Worm (Caenorhabditis elegans) whole organism, L1 larva: ENCODE results near the gene sra-28.

Experiments used
- C04F5.9 ChIP-seq: sonication (generic microtip); optimal IDR thresholded peaks from 2 replicates; lab custom pipeline; 2016; ENCODE audit warnings: missing genetic modification characterization, missing compliant biosample characterization
- C16A3.4 ChIP-seq: fragments of 150-350 bp; optimal IDR thresholded peaks from 2 replicates; lab custom pipeline; 2014; ENCODE audit warnings: missing biosample characterization, missing genetic modification characterization
- F16B12.6 ChIP-seq: fragments of 150-350 bp; optimal IDR thresholded peaks from 2 replicates; lab custom pipeline; 2014; ENCODE audit warnings: missing biosample characterization, missing genetic modification characterization
- Y116A8C.19 ChIP-seq: sonication (generic microtip); optimal IDR thresholded peaks from 2 replicates; lab custom pipeline; 2016; ENCODE audit warnings: missing compliant biosample characterization, missing genetic modification characterization, borderline replicate concordance
- aha-1 ChIP-seq: fragments of 150-350 bp; optimal IDR thresholded peaks from 2 replicates; lab custom pipeline; 2014; ENCODE audit warnings: missing biosample characterization, missing genetic modification characterization
- aly-2 ChIP-seq: fragments of 150-350 bp; optimal IDR thresholded peaks from 2 replicates; lab custom pipeline; 2014; ENCODE audit warnings: missing biosample characterization, missing genetic modification characterization
- ama-1 ChIP-seq: fragments of 150-350 bp; optimal IDR thresholded peaks from 2 replicates; lab custom pipeline; 2014
- ceh-63 ChIP-seq: fragments of 200-800 bp; sonication (Bioruptor generic); optimal IDR thresholded peaks from 2 replicates; lab custom pipeline; 2018; ENCODE audit warnings: mild to moderate bottlenecking, missing genetic modification characterization, missing compliant biosample characterization
- ceh-8 ChIP-seq: fragments of 200-800 bp; sonication (Bioruptor generic); optimal IDR thresholded peaks from 2 replicates; lab custom pipeline; 2018; ENCODE audit warnings: mild to moderate bottlenecking, missing genetic modification characterization, moderate library complexity, missing compliant biosample characterization
- ceh-82 ChIP-seq, 3 experiments: fragments of 150-350 bp in 1 of 3; sonication (generic microtip) in 2 of 3; optimal IDR thresholded peaks; 2 replicates each; lab custom pipeline; 2014 to 2017; ENCODE audit warnings: missing biosample characterization in 3 of 3, missing genetic modification characterization in 3 of 3
- ceh-90 ChIP-seq: sonication (generic microtip); optimal IDR thresholded peaks from 2 replicates; lab custom pipeline; 2016; ENCODE audit warnings: missing genetic modification characterization, missing compliant biosample characterization
- dsc-1 ChIP-seq: sonication (generic microtip); optimal IDR thresholded peaks from 2 replicates; lab custom pipeline; 2016; ENCODE audit warnings: mild to moderate bottlenecking, missing genetic modification characterization, missing compliant biosample characterization
- efl-3 ChIP-seq: fragments of 200-800 bp; sonication (Bioruptor generic); optimal IDR thresholded peaks from 2 replicates; lab custom pipeline; 2018; ENCODE audit warnings: mild to moderate bottlenecking, missing genetic modification characterization, missing compliant biosample characterization
- egl-13 ChIP-seq: sonication (generic microtip); optimal IDR thresholded peaks from 2 replicates; lab custom pipeline; 2016; ENCODE audit warnings: missing genotype, missing genetic modification reagents, missing genetic modification characterization, missing compliant biosample characterization
- elt-2 ChIP-seq: sonication (generic microtip); optimal IDR thresholded peaks from 2 replicates; lab custom pipeline; 2016; ENCODE audit warnings: missing genetic modification characterization, mild to moderate bottlenecking, inconsistent platforms, missing compliant biosample characterization, missing genetic modification reagents
- ets-5 ChIP-seq: fragments of 200-800 bp; sonication (Bioruptor generic); IDR thresholded peaks from 2 replicates; pipeline ENCODE4 v1.3.6; 2022; ENCODE audit warnings: missing genetic modification characterization, missing compliant biosample characterization
- fkh-4 ChIP-seq: sonication (generic microtip); optimal IDR thresholded peaks from 2 replicates; lab custom pipeline; 2016; ENCODE audit warnings: missing compliant biosample characterization, missing genetic modification characterization, borderline replicate concordance
- fos-1 ChIP-seq: fragments of 150-350 bp; optimal IDR thresholded peaks from 2 replicates; lab custom pipeline; 2014; ENCODE audit warnings: missing biosample characterization, missing genetic modification characterization
- hlh-4 ChIP-seq: sonication (generic microtip); optimal IDR thresholded peaks from 2 replicates; lab custom pipeline; 2016; ENCODE audit warnings: mild to moderate bottlenecking, missing genetic modification characterization, missing compliant biosample characterization
- hpl-2 ChIP-seq: fragments of 150-350 bp; optimal IDR thresholded peaks from 2 replicates; lab custom pipeline; 2014; ENCODE audit warnings: missing biosample characterization, missing genetic modification reagents, missing genetic modification characterization
- irx-1 ChIP-seq: sonication (generic microtip); optimal IDR thresholded peaks from 2 replicates; lab custom pipeline; 2016; ENCODE audit warnings: missing genetic modification characterization, missing compliant biosample characterization
- jun-1 ChIP-seq: fragments of 150-350 bp; optimal IDR thresholded peaks from 2 replicates; lab custom pipeline; 2014; ENCODE audit warnings: missing biosample characterization, missing genetic modification reagents, missing genetic modification characterization
- lin-13 ChIP-seq: fragments of 150-350 bp; optimal IDR thresholded peaks from 2 replicates; lab custom pipeline; 2014; ENCODE audit warnings: missing biosample characterization, missing genetic modification reagents, missing genetic modification characterization
- lin-15B ChIP-seq: fragments of 150-350 bp; sonication (generic microtip); optimal IDR thresholded peaks from 3 replicates; lab custom pipeline; 2014; ENCODE audit warnings: missing biosample characterization, missing genetic modification characterization
- lin-35 ChIP-seq, 2 experiments: fragments of 150-350 bp; optimal IDR thresholded peaks; 2 replicates each; lab custom pipeline; 2014; ENCODE audit warnings: missing biosample characterization in 2 of 2, missing genetic modification characterization in 2 of 2, missing genetic modification reagents in 2 of 2
- lin-39 ChIP-seq: fragments of 150-350 bp; optimal IDR thresholded peaks from 2 replicates; lab custom pipeline; 2014; ENCODE audit warnings: missing biosample characterization, missing genetic modification reagents, missing genetic modification characterization
- mab-9 ChIP-seq: fragments of 200-800 bp; sonication (Bioruptor generic); IDR thresholded peaks from 2 replicates; pipeline ENCODE4 v1.3.6; 2022; ENCODE audit warnings: missing genetic modification reagents, missing genetic modification characterization, missing compliant biosample characterization
- mep-1 ChIP-seq: fragments of 150-350 bp; optimal IDR thresholded peaks from 2 replicates; lab custom pipeline; 2014; ENCODE audit warnings: missing biosample characterization, missing genetic modification characterization
- nhr-19 ChIP-seq: fragments of 200-800 bp; sonication (Bioruptor generic); conservative IDR thresholded peaks from 2 replicates; pipeline ENCODE4 v1.3.6; 2022; ENCODE audit warnings: missing genetic modification characterization, missing compliant biosample characterization
- nhr-20 ChIP-seq: sonication (generic microtip); optimal IDR thresholded peaks from 2 replicates; lab custom pipeline; 2016; ENCODE audit warnings: mild to moderate bottlenecking, missing genetic modification characterization, missing compliant biosample characterization
- nhr-237 ChIP-seq: fragments of 150-350 bp; optimal IDR thresholded peaks from 2 replicates; lab custom pipeline; 2014; ENCODE audit warnings: missing biosample characterization, missing genetic modification characterization
- nhr-71 ChIP-seq: sonication (generic microtip); optimal IDR thresholded peaks from 2 replicates; lab custom pipeline; 2016; ENCODE audit warnings: mild to moderate bottlenecking, missing genetic modification characterization, moderate library complexity, missing compliant biosample characterization
- nhr-77 ChIP-seq: fragments of 150-350 bp; optimal IDR thresholded peaks from 2 replicates; lab custom pipeline; 2014; ENCODE audit warnings: missing biosample characterization, missing genetic modification characterization
- nhr-84 ChIP-seq: sonication (generic microtip); optimal IDR thresholded peaks from 2 replicates; lab custom pipeline; 2017; ENCODE audit warnings: missing biosample characterization, missing genetic modification characterization
- nhr-85 ChIP-seq: sonication (generic microtip); peaks from one replicate; lab custom pipeline; 2016; ENCODE audit warnings: missing genetic modification characterization, inconsistent platforms, missing compliant biosample characterization
- nhr-90 ChIP-seq: sonication (generic microtip); optimal IDR thresholded peaks from 2 replicates; lab custom pipeline; 2016; ENCODE audit warnings: mild to moderate bottlenecking, missing genetic modification characterization, missing compliant biosample characterization; ENCODE audit not compliant: poor library complexity
- pag-3 ChIP-seq: sonication (generic microtip); optimal IDR thresholded peaks from 2 replicates; lab custom pipeline; 2017; ENCODE audit warnings: missing genetic modification characterization, mild to moderate bottlenecking, missing compliant biosample characterization, antibody characterized with exemption, borderline replicate concordance; ENCODE audit not compliant: insufficient read depth
- rnt-1 ChIP-seq: sonication (generic microtip); optimal IDR thresholded peaks from 2 replicates; lab custom pipeline; 2016; ENCODE audit warnings: mild to moderate bottlenecking, missing genetic modification characterization, moderate library complexity, missing compliant biosample characterization
- skn-1 ChIP-seq: fragments of 150-350 bp; optimal IDR thresholded peaks from 2 replicates; lab custom pipeline; 2014; ENCODE audit warnings: missing biosample characterization, missing genetic modification characterization
- snpc-4 ChIP-seq: fragments of 150-350 bp; optimal IDR thresholded peaks from 2 replicates; lab custom pipeline; 2014; ENCODE audit warnings: missing biosample characterization, missing genetic modification characterization
- sup-37 ChIP-seq: fragments of 200-800 bp; sonication (Bioruptor generic); optimal IDR thresholded peaks from 2 replicates; lab custom pipeline; 2018; ENCODE audit warnings: mild to moderate bottlenecking, missing genetic modification characterization, missing compliant biosample characterization
- swsn-7 ChIP-seq: sonication (generic microtip); optimal IDR thresholded peaks from 2 replicates; lab custom pipeline; 2016; ENCODE audit warnings: missing genetic modification characterization, missing compliant biosample characterization
- tbx-2 ChIP-seq: sonication (generic microtip); optimal IDR thresholded peaks from 2 replicates; lab custom pipeline; 2016; ENCODE audit warnings: missing genetic modification characterization, missing compliant biosample characterization
- tlp-1 ChIP-seq: fragments of 150-350 bp; optimal IDR thresholded peaks from 2 replicates; lab custom pipeline; 2014; ENCODE audit warnings: missing biosample characterization, missing genetic modification characterization
- unc-130 ChIP-seq: fragments of 150-350 bp; optimal IDR thresholded peaks from 2 replicates; lab custom pipeline; 2017; ENCODE audit warnings: missing biosample characterization, missing genetic modification characterization, inconsistent platforms
- unc-62 ChIP-seq: fragments of 150-350 bp; optimal IDR thresholded peaks from 2 replicates; lab custom pipeline; 2014; ENCODE audit warnings: missing biosample characterization, missing genetic modification reagents, missing genetic modification characterization
- unc-86 ChIP-seq: sonication (generic microtip); optimal IDR thresholded peaks from 2 replicates; lab custom pipeline; 2016; ENCODE audit warnings: missing genetic modification characterization, missing compliant biosample characterization
- vab-15 ChIP-seq: sonication (generic microtip); optimal IDR thresholded peaks from 2 replicates; lab custom pipeline; 2017; ENCODE audit warnings: missing genotype, mild to moderate bottlenecking, missing genetic modification characterization, missing compliant biosample characterization
- xbp-1 ChIP-seq: sonication (generic microtip); optimal IDR thresholded peaks from 2 replicates; lab custom pipeline; 2016; ENCODE audit warnings: missing genetic modification characterization, missing compliant biosample characterization
- zag-1 ChIP-seq: fragments of 150-350 bp; optimal IDR thresholded peaks from 2 replicates; lab custom pipeline; 2014; ENCODE audit warnings: missing biosample characterization, missing genetic modification characterization
- zip-4 ChIP-seq: fragments of 200-800 bp; sonication (Bioruptor generic); optimal IDR thresholded peaks from 2 replicates; lab custom pipeline; 2018; ENCODE audit warnings: mild to moderate bottlenecking, missing genetic modification characterization, moderate library complexity, missing compliant biosample characterization
- ztf-4 ChIP-seq: fragments of 150-350 bp; optimal IDR thresholded peaks from 2 replicates; lab custom pipeline; 2014; ENCODE audit warnings: missing biosample characterization, missing genetic modification characterization

sra-28 gene

DNA sequence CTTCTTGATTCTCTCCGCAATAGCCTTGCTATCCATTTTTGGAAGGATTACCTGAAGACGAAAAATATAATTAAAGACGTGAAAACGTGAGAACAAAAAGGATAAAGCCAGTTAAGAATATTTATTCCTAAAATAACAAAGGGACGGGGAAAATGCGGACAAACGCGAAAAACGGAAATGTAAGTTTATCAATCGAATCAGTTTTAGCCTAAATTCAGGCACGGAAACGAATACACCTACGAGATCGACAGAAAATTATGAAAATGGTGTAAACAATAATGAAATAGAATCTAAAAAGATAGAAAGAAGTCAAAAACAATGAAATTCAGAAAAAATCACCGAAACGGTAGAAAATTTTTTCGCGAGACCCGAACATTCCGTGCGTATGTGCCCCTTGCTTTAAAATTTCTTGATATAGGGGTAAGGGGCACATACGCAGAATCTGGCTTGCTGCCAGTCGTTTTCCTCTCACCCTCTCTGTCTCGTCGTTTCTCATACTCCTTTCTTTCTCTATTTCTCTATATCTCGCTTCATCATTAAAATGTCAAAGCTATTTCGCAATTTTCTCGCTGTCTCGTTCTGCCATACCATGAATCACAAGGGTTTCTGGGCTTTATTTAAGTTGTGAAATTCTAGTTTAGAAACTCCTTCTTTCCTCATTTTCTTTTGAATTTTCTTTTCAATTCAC lies 15.2 kb upstream of the sra-28 start, which contains the start of gene icd-1 (continued):
- TF ChIP-seq xbp-1 (tag; lab: Kevin White, UChicago) (peak; percentile 94), aly-2 (peak; percentile 91), Y116A8C.19 (tag; lab: Kevin White, UChicago) (no peak), jun-1 (peak; percentile 94), ets-5 (no peak), nhr-237 (tag; lab: Kevin White, UChicago) (peak; percentile 93), lin-39 (tag; lab: Kevin White, UChicago) (peak; percentile 94), nhr-90 (tag; lab: Kevin White, UChicago) (peak; percentile 94), unc-86 (tag; lab: Kevin White, UChicago) (peak; percentile 95), swsn-7 (tag; lab: Kevin White, UChicago) (peak; percentile 98), unc-62 (GFP tag; lab: Kevin White, UChicago) (no peak), lin-13 (GFP tag; lab: Kevin White, UChicago) (peak; percentile 84), fkh-4 (tag; lab: Kevin White, UChicago) (peak; percentile 66), dsc-1 (tag; lab: Kevin White, UChicago) (peak; percentile 94), nhr-77 (tag; lab: Kevin White, UChicago) (peak; percentile 94), vab-15 (tag; lab: Kevin White, UChicago) (no peak), fos-1 (peak; percentile 95), hlh-4 (tag; lab: Kevin White, UChicago) (no peak), nhr-71 (peak; percentile 99), elt-2 (tag; lab: Kevin White, UChicago) (peak; percentile 84), aha-1 (tag; lab: Kevin White, UChicago) (peak; percentile 85), efl-3 (GFP tag; lab: Kevin White, UChicago) (no peak), ama-1 (lab: Kevin White, UChicago) (peak; percentile 43), C04F5.9 (tag; lab: Kevin White, UChicago) (peak; percentile 70), ceh-90 (tag; lab: Kevin White, UChicago) (peak; percentile 28), ztf-4 (tag; lab: Kevin White, UChicago) (peak; percentile 97), irx-1 (peak; percentile 88), nhr-20 (tag; lab: Kevin White, UChicago) (peak; percentile 98), mab-9 (GFP tag; lab: Robert Waterston, UW) (peak; percentile 65), zag-1 (tag; lab: Kevin White, UChicago) (peak; percentile 73), sup-37 (peak; percentile 75), ceh-8 (GFP tag; lab: Kevin White, UChicago) (peak; percentile 80), ceh-82 (tag; optimal IDR thresholded peaks at IDR 0.05; lab: Kevin White, UChicago) (peak; percentile 91 to 95 (median 93)), pag-3 (tag; lab: Kevin White, UChicago) (no peak), rnt-1 (peak; percentile 92), mep-1 (peak; percentile 94), lin-35 (GFP tag; optimal IDR thresholded peaks at IDR 0.05; lab: Kevin White, UChicago) (peak; percentile 84 to 87), tlp-1 (no peak), egl-13 (tag; lab: Kevin White, UChicago) (peak; percentile 86), C16A3.4 (tag; lab: Kevin White, UChicago) (peak; percentile 92), skn-1 (tag; lab: Kevin White, UChicago) (peak; percentile 80), nhr-19 (peak; percentile 96), nhr-84 (tag; lab: Kevin White, UChicago) (no peak), tbx-2 (peak; percentile 97), F16B12.6 (peak; percentile 69), zip-4 (GFP tag; lab: Kevin White, UChicago) (peak; percentile 99), nhr-85 (tag; lab: Kevin White, UChicago) (peak; percentile 99), snpc-4 (tag; lab: Kevin White, UChicago) (peak; percentile 83), lin-15B (tag; lab: Kevin White, UChicago) (peak; percentile 71), hpl-2 (GFP tag; lab: Kevin White, UChicago) (peak; percentile 91), ceh-63 (GFP tag; lab: Kevin White, UChicago) (no peak), unc-130 (tag; lab: Kevin White, UChicago) (peak; percentile 74)
